Fruit fly (Drosophila melanogaster) whole organism, pupa: Measurements from ENCODE around the gene Toll-4.
A peak's percentile ranks its signal among the peaks of the same experiment; 100 is the strongest.

ENCODE experiments used
- CG12605 ChIP-seq: fragments of 200-800 bp; sonication (Bioruptor generic); IDR thresholded peaks from 2 replicates; pipeline ENCODE4 v1.3.6; 2022; ENCODE audit warnings: missing biosample characterization, missing genetic modification characterization
- CG32121 ChIP-seq: fragments of 200-800 bp; sonication (Bioruptor generic); IDR thresholded peaks from 2 replicates; pipeline ENCODE4 v1.3.6; 2022; ENCODE audit warnings: missing biosample characterization, missing genetic modification characterization
- CG9948 ChIP-seq: fragments of 200-800 bp; sonication (Bioruptor generic); optimal IDR thresholded peaks from 2 replicates; lab custom pipeline; 2018; ENCODE audit warnings: missing biosample characterization, mild to moderate bottlenecking, missing genetic modification characterization, moderate library complexity
- EcR ChIP-seq: fragments of 200-800 bp; sonication (Bioruptor generic); optimal IDR thresholded peaks from 3 replicates; lab custom pipeline; 2019; ENCODE audit warnings: missing biosample characterization, missing genetic modification characterization, mild to moderate bottlenecking, moderate library complexity, missing genetic modification reagents
- Ets98B ChIP-seq: fragments of 200-800 bp; sonication (Bioruptor generic); IDR thresholded peaks from 2 replicates; pipeline ENCODE4 v1.3.6; 2022; ENCODE audit warnings: missing biosample characterization, missing genetic modification characterization
- Pif1A ChIP-seq: fragments of 200-800 bp; sonication (Bioruptor generic); optimal IDR thresholded peaks from 3 replicates; lab custom pipeline; 2016; ENCODE audit warnings: missing biosample characterization, missing genetic modification characterization
- Snoo ChIP-seq: fragments of 200-800 bp; sonication (Bioruptor generic); optimal IDR thresholded peaks from 3 replicates; lab custom pipeline; 2017; ENCODE audit warnings: missing biosample characterization, mild to moderate bottlenecking, missing genetic modification characterization, inconsistent platforms

- peak; percentile 89 for TF ChIP-seq Snoo (tag; lab: Kevin White, UChicago)
- no peak for TF ChIP-seq EcR (GFP tag; lab: Kevin White, UChicago)
- TF ChIP-seq Ets98B (GFP tag; lab: Robert Waterston, UW), result peak; percentile 73
- 0 out of 2 replicates have a peak, but pooled peaks have one; percentile 39 for TF ChIP-seq CG12605 (GFP tag; lab: Robert Waterston, UW)
- TF ChIP-seq CG9948 (tag; lab: Kevin White, UChicago), result peak; percentile 84
- peak; percentile 17 for TF ChIP-seq Pif1A (GFP tag; lab: Kevin White, UChicago)
- TF ChIP-seq CG32121 (GFP tag; lab: Robert Waterston, UW), result peak; percentile 84
Measured at dm6 chr2L:9125418-9125928, 41.6 kb downstream of the Toll-4 start, which contains the start of gene CG32982.
